Worm (Caenorhabditis elegans) whole organism, L4 larva: ENCODE measurements around the gene F42D1.4.

Experiments
- D1046.2 ChIP-seq: fragments of 200-800 bp; sonication (Bioruptor generic); IDR thresholded peaks from 2 replicates; pipeline ENCODE4 v1.3.6; 2022; ENCODE audit warnings: missing genetic modification characterization, missing compliant biosample characterization
- F10B5.3 ChIP-seq: sonication (generic microtip); optimal IDR thresholded peaks from 2 replicates; lab custom pipeline; 2016; ENCODE audit warnings: mild to moderate bottlenecking, missing genetic modification characterization, missing compliant biosample characterization
- F26F4.8 ChIP-seq: fragments of 200-800 bp; sonication (Bioruptor generic); conservative IDR thresholded peaks from 2 replicates; pipeline ENCODE4 v1.3.6; 2022; ENCODE audit warnings: missing genetic modification characterization, missing compliant biosample characterization
- F44E2.7 ChIP-seq: fragments of 200-800 bp; sonication (Bioruptor generic); IDR thresholded peaks from 2 replicates; pipeline ENCODE4 v2.1.2; 2022; ENCODE audit warnings: missing genetic modification characterization, missing compliant biosample characterization
- F49E8.2 ChIP-seq: sonication (generic microtip); optimal IDR thresholded peaks from 2 replicates; lab custom pipeline; 2016; ENCODE audit warnings: missing compliant biosample characterization, mild to moderate bottlenecking, missing genetic modification characterization, borderline replicate concordance
- T20F7.1 ChIP-seq: fragments of 200-800 bp; sonication (Bioruptor generic); optimal IDR thresholded peaks from 2 replicates; lab custom pipeline; 2018; ENCODE audit warnings: mild to moderate bottlenecking, missing genetic modification characterization, missing compliant biosample characterization
- T26A8.4 ChIP-seq: fragments of 200-800 bp; sonication (Bioruptor generic); IDR thresholded peaks from 2 replicates; pipeline ENCODE4 v1.3.6; 2022; ENCODE audit warnings: missing genetic modification characterization, missing compliant biosample characterization
- aha-1 ChIP-seq: fragments of 150-350 bp; peaks from one replicate; lab custom pipeline; 2014; ENCODE audit warnings: missing biosample characterization, missing genetic modification characterization
- aly-2 ChIP-seq: sonication (generic microtip); optimal IDR thresholded peaks from 2 replicates; lab custom pipeline; 2018; ENCODE audit warnings: missing biosample characterization, missing genetic modification characterization
- arid-1 ChIP-seq: fragments of 200-800 bp; sonication (Bioruptor generic); conservative IDR thresholded peaks from 2 replicates; pipeline ENCODE4 v1.3.6; 2022; ENCODE audit warnings: missing genetic modification reagents, missing genetic modification characterization, missing compliant biosample characterization
- ceh-32 ChIP-seq: sonication (generic microtip); optimal IDR thresholded peaks from 2 replicates; lab custom pipeline; 2016; ENCODE audit warnings: mild to moderate bottlenecking, missing genetic modification characterization, missing compliant biosample characterization; ENCODE audit not compliant: poor library complexity
- ceh-62 ChIP-seq: sonication (generic microtip); optimal IDR thresholded peaks from 2 replicates; lab custom pipeline; 2017; ENCODE audit warnings: missing biosample characterization, missing genetic modification characterization
- ceh-82 ChIP-seq: sonication (generic microtip); optimal IDR thresholded peaks from 2 replicates; lab custom pipeline; 2017; ENCODE audit warnings: missing biosample characterization, missing genetic modification characterization
- ces-1 ChIP-seq: fragments of 150-350 bp; sonication (generic microtip); optimal IDR thresholded peaks from 4 replicates; lab custom pipeline; 2014; ENCODE audit warnings: missing biosample characterization, missing genetic modification reagents, missing genetic modification characterization
- cey-2 ChIP-seq: sonication (generic microtip); optimal IDR thresholded peaks from 3 replicates; lab custom pipeline; 2017; ENCODE audit warnings: missing genetic modification characterization, mild to moderate bottlenecking, missing compliant biosample characterization, antibody characterized with exemption, borderline replicate concordance; ENCODE audit not compliant: insufficient read depth
- daf-12 ChIP-seq: fragments of 150-350 bp; optimal IDR thresholded peaks from 2 replicates; lab custom pipeline; 2014; ENCODE audit warnings: missing biosample characterization, missing genetic modification reagents, missing genetic modification characterization
- daf-16 ChIP-seq, 3 experiments: sonication (generic microtip); optimal IDR thresholded peaks; 2 replicates each; lab custom pipeline; 2016 to 2017; ENCODE audit warnings: missing genetic modification characterization in 3 of 3, missing genetic modification reagents in 3 of 3, mild to moderate bottlenecking in 2 of 3, missing compliant biosample characterization in 2 of 3, missing biosample characterization in 1 of 3, moderate library complexity in 1 of 3
- egl-27 ChIP-seq: sonication (generic microtip); optimal IDR thresholded peaks from 3 replicates; lab custom pipeline; 2017; ENCODE audit warnings: missing biosample characterization, missing genetic modification reagents, missing genetic modification characterization
- fkh-10 ChIP-seq: fragments of 150-350 bp; optimal IDR thresholded peaks from 2 replicates; lab custom pipeline; 2014; ENCODE audit warnings: missing biosample characterization, missing genetic modification reagents, missing genetic modification characterization
- fos-1 ChIP-seq: fragments of 150-350 bp; optimal IDR thresholded peaks from 2 replicates; lab custom pipeline; 2014; ENCODE audit warnings: missing biosample characterization, missing genetic modification characterization
- hif-1 ChIP-seq, 2 experiments: sonication (generic microtip); optimal IDR thresholded peaks; 2 replicates each; lab custom pipeline; 2016 to 2017; ENCODE audit warnings: missing compliant biosample characterization in 2 of 2, missing genetic modification characterization in 2 of 2, missing genetic modification reagents in 2 of 2, missing genotype in 2 of 2, mild to moderate bottlenecking in 1 of 2
- hlh-30 ChIP-seq: sonication (generic microtip); optimal IDR thresholded peaks from 2 replicates; lab custom pipeline; 2017; ENCODE audit warnings: antibody characterized with exemption, mild to moderate bottlenecking, missing genetic modification characterization, missing compliant biosample characterization; ENCODE audit not compliant: insufficient read depth
- hmg-1.1 ChIP-seq: fragments of 200-800 bp; sonication (Bioruptor generic); IDR thresholded peaks from 2 replicates; pipeline ENCODE4 v1.3.6; 2022; ENCODE audit warnings: missing genetic modification reagents, missing genetic modification characterization, missing compliant biosample characterization
- lin-15B ChIP-seq: fragments of 150-350 bp; sonication (generic microtip); optimal IDR thresholded peaks from 3 replicates; lab custom pipeline; 2014; ENCODE audit warnings: missing biosample characterization, missing genetic modification characterization
- lin-29 ChIP-seq: fragments of 200-800 bp; sonication (Bioruptor generic); IDR thresholded peaks from 2 replicates; pipeline ENCODE4 v1.3.6; 2022; ENCODE audit warnings: missing genetic modification reagents, missing genetic modification characterization, missing compliant biosample characterization
- lin-38 ChIP-seq: fragments of 200-800 bp; sonication (Bioruptor generic); IDR thresholded peaks from 2 replicates; pipeline ENCODE4 v1.3.6; 2022; ENCODE audit warnings: missing genetic modification reagents, missing genetic modification characterization, missing compliant biosample characterization
- madf-5 ChIP-seq, 2 experiments: fragments of 200-800 bp; sonication (Bioruptor generic); IDR thresholded peaks; 2 replicates each; pipeline ENCODE4 v1.3.6; 2022; ENCODE audit warnings: missing compliant biosample characterization in 2 of 2, missing genetic modification characterization in 2 of 2
- madf-9 ChIP-seq: fragments of 200-800 bp; sonication (Bioruptor generic); conservative IDR thresholded peaks from 2 replicates; pipeline ENCODE4 v1.3.6; 2022; ENCODE audit warnings: missing genetic modification reagents, missing genetic modification characterization, missing compliant biosample characterization
- mxl-3 ChIP-seq: fragments of 200-800 bp; sonication (Bioruptor generic); optimal IDR thresholded peaks from 2 replicates; lab custom pipeline; 2018; ENCODE audit warnings: mild to moderate bottlenecking, missing genetic modification characterization, missing compliant biosample characterization
- nhr-102 ChIP-seq: sonication (generic microtip); optimal IDR thresholded peaks from 2 replicates; lab custom pipeline; 2016; ENCODE audit warnings: mild to moderate bottlenecking, missing genetic modification characterization, moderate library complexity, missing compliant biosample characterization
- nhr-237 ChIP-seq: sonication (generic microtip); optimal IDR thresholded peaks from 2 replicates; lab custom pipeline; 2017; ENCODE audit warnings: missing biosample characterization, missing genetic modification characterization
- nhr-41 ChIP-seq: fragments of 200-800 bp; sonication (Bioruptor generic); IDR thresholded peaks from 2 replicates; pipeline ENCODE4 v1.3.6; 2022; ENCODE audit warnings: missing genetic modification reagents, missing genetic modification characterization, missing compliant biosample characterization
- nhr-6 ChIP-seq: fragments of 150-350 bp; optimal IDR thresholded peaks from 2 replicates; lab custom pipeline; 2014; ENCODE audit warnings: missing biosample characterization, missing genetic modification characterization
- php-3 ChIP-seq: fragments of 200-800 bp; sonication (Bioruptor generic); IDR thresholded peaks from 2 replicates; pipeline ENCODE4 v1.3.6; 2022; ENCODE audit warnings: missing genetic modification reagents, missing genetic modification characterization, missing compliant biosample characterization
- pqm-1 ChIP-seq: sonication (generic microtip); optimal IDR thresholded peaks from 2 replicates; lab custom pipeline; 2017; ENCODE audit warnings: missing biosample characterization, missing genetic modification characterization
- sdz-12 ChIP-seq: fragments of 200-800 bp; sonication (Bioruptor generic); optimal IDR thresholded peaks from 2 replicates; lab custom pipeline; 2018; ENCODE audit warnings: mild to moderate bottlenecking, missing genetic modification characterization, missing compliant biosample characterization
- spr-1 ChIP-seq: sonication (generic microtip); optimal IDR thresholded peaks from 2 replicates; lab custom pipeline; 2016; ENCODE audit warnings: mild to moderate bottlenecking, missing genetic modification characterization, missing compliant biosample characterization
- tra-1 ChIP-seq: fragments of 200-800 bp; sonication (Bioruptor generic); IDR thresholded peaks from 2 replicates; pipeline ENCODE4 v1.3.6; 2022; ENCODE audit warnings: missing genetic modification reagents, missing genetic modification characterization, missing compliant biosample characterization
- unc-62 ChIP-seq, 3 experiments: fragments of 150-350 bp in 1 of 3; sonication (generic microtip); optimal IDR thresholded peaks in 2 of 3; peaks in 1 of 3; 1 replicate in 1 of 3; 2 replicates in 2 of 3; lab custom pipeline; 2014 to 2017; ENCODE audit warnings: missing biosample characterization in 3 of 3, missing genetic modification characterization in 3 of 3, missing genetic modification reagents in 3 of 3, missing genotype in 1 of 3
- zag-1 ChIP-seq: fragments of 150-350 bp; optimal IDR thresholded peaks from 2 replicates; lab custom pipeline; 2014; ENCODE audit warnings: missing biosample characterization, missing genetic modification characterization
- zfp-2 ChIP-seq: sonication (generic microtip); optimal IDR thresholded peaks from 2 replicates; lab custom pipeline; 2016; ENCODE audit warnings: mild to moderate bottlenecking, missing genetic modification characterization, missing compliant biosample characterization
- zfp-3 ChIP-seq: fragments of 200-800 bp; sonication (Bioruptor generic); conservative IDR thresholded peaks from 2 replicates; pipeline ENCODE4 v1.3.6; 2022; ENCODE audit warnings: missing genetic modification reagents, missing genetic modification characterization, missing compliant biosample characterization

The F42D1.4 gene

DNA sequence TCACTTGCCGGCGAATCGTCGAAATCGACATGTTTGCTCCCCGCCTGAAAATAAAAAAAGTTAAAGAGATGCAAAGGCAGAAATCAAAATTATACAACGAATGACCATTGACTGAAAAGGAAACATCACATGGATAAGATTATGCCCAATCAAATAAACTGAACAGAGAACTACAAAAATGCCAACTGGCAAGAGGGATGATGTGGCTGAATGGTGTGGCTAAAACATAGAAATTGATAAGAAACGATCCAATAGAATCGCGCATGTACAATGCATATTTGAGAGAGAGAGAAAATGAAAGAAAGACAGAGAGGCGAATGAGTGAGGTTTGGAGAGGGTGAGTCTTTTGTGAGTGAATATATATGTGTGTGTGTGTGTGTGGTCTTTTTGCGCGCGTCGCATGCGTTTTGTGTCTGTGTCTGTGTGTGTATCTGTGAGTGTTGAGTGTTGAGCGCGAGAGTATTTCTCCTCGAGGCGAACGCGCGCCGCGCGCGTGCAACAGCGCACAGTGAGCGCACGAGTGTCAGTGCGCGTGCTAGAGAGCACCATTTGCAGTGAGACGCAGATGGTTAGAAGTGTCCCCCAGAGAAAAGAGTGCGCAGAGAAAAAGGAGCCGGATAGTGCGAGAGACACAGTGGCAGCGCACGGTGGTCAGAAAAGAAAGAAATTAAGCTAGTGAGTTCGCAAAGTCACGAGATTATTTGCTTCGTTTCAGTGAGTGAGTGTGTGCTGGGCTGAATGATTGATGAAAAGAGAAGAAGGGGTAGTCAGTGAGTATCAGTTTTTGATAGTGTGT is 11.6 kb downstream of the F42D1.4 start, which contains the start of gene epn-1 (continued):
- TF ChIP-seq nhr-237 (tag; lab: Kevin White, UChicago) (peak; percentile 51), F26F4.8 (no peak), F10B5.3 (tag; lab: Kevin White, UChicago) (peak; percentile 74), mxl-3 (GFP tag; lab: Kevin White, UChicago) (peak; percentile 99), ces-1 (GFP tag; lab: Kevin White, UChicago) (no peak), spr-1 (tag; lab: Kevin White, UChicago) (peak; percentile 94), nhr-102 (tag; lab: Kevin White, UChicago) (peak; percentile 98), zag-1 (tag; lab: Kevin White, UChicago) (peak; percentile 72)

DNA sequence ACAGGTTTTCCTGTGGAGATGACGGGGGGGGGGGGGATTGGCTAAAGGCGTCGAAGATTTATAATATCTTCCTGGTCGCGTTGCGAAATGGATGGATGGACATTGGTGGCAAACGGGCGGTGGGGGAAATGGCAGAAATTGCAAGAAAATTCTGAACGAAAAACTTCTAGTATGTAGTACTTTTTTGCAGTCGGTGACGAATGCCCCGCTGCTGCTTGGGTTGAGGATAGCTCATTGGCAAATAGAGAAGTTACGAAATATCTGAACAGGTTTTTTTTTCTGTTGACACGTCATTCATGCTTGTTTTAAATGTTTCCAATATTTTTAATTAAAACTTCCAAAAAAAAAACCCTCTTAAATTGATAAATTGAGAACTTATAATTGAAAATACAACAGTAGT is 12.5 kb downstream of the F42D1.4 start:
- TF ChIP-seq unc-62 (GFP tag; optimal IDR thresholded peaks at IDR 0.05 in 1 of 2; lab: Kevin White, UChicago) (peak in 1 of 2 experiments; percentile 39), unc-62 (tag; optimal IDR thresholded peaks at IDR 0.05; lab: Kevin White, UChicago) (no peak), zfp-3 (GFP tag; lab: Robert Waterston, UW) (0 out of 2 replicates have a peak, but pooled peaks have one; percentile 16), aha-1 (tag; lab: Kevin White, UChicago) (peak; percentile 61), ceh-82 (tag; lab: Kevin White, UChicago) (no peak), arid-1 (GFP tag; lab: Robert Waterston, UW) (0 out of 2 replicates have a peak, but pooled peaks have one; percentile 8), zag-1 (tag; lab: Kevin White, UChicago) (no peak), lin-29 (GFP tag; lab: Robert Waterston, UW) (peak; percentile 27; the same call in 1 of the 2 replicates)

DNA sequence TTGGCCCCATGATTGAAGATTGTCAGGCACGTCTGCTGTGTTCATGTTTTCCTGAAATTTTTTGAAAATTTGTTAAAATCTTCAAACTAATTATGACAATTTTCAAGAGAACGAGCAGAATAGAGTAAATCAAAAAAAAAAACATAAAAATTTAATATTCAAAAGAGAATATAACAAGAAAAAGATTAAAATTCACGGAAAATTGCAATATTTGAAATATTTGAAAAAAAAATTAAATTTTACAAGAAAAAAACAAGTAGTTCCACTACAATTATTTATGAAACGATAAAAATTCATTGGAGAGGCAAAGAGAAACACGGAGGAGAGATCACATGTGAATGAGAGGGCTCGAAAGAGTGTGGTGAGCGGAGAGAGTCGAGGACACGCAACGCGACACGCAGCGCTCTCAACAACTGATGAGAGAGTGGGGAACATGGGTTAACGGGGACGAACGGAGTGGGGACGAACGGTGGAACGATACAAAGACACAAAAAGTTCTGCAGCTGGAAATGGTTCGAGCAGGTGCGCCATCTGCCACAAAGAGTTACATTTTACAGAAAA is 17.5 kb downstream of the F42D1.4 start, which contains the start of gene mbk-1:
Gene mbk-1, minus strand, starts transcription at position 51 of the 561 bp plus-strand sequence.
- TF ChIP-seq F44E2.7 (GFP tag; lab: Robert Waterston, UW) (no peak), fkh-10 (GFP tag; lab: Kevin White, UChicago) (no peak), unc-62 (GFP tag; optimal IDR thresholded peaks at IDR 0.05 in 1 of 2; lab: Kevin White, UChicago) (peak in 1 of 2 experiments; percentile 50), unc-62 (tag; optimal IDR thresholded peaks at IDR 0.05; lab: Kevin White, UChicago) (no peak), madf-5 (GFP tag; IDR thresholded peaks at IDR 0.05; lab: Robert Waterston, UW) (no peak), daf-12 (tag; lab: Kevin White, UChicago) (no peak), madf-9 (GFP tag; lab: Robert Waterston, UW) (0 out of 2 replicates have a peak, but pooled peaks have one; percentile 9), T20F7.1 (no peak), ceh-62 (tag; lab: Kevin White, UChicago) (no peak), ceh-32 (tag; lab: Kevin White, UChicago) (no peak), fos-1 (tag; lab: Kevin White, UChicago) (no peak), sdz-12 (GFP tag; lab: Kevin White, UChicago) (no peak), zfp-3 (GFP tag; lab: Robert Waterston, UW) (0 out of 2 replicates have a peak, but pooled peaks have one; percentile 37), egl-27 (no peak), hlh-30 (tag; lab: Kevin White, UChicago) (peak; percentile 98), D1046.2 (GFP tag; lab: Robert Waterston, UW) (no peak), nhr-6 (peak; percentile 6), tra-1 (GFP tag; lab: Robert Waterston, UW) (0 out of 2 replicates have a peak, but pooled peaks have one; percentile 8), spr-1 (tag; lab: Kevin White, UChicago) (peak; percentile 1), hmg-1.1 (GFP tag; lab: Robert Waterston, UW) (peak; percentile 80), ces-1 (GFP tag; lab: Kevin White, UChicago) (no peak), daf-16 (GFP tag; optimal IDR thresholded peaks at IDR 0.05; lab: Kevin White, UChicago) (no peak), daf-16 (tag; optimal IDR thresholded peaks at IDR 0.05; lab: Kevin White, UChicago) (peak; percentile 76), hif-1 (tag; optimal IDR thresholded peaks at IDR 0.05; lab: Kevin White, UChicago) (peak in 1 of 2 experiments; percentile 27), cey-2 (tag; lab: Kevin White, UChicago) (no peak), nhr-41 (GFP tag; lab: Robert Waterston, UW) (no peak), F49E8.2 (no peak), lin-38 (GFP tag; lab: Robert Waterston, UW) (no peak; the same call in 1 of the 2 replicates), aly-2 (tag; lab: Kevin White, UChicago) (no peak), lin-15B (tag; lab: Kevin White, UChicago) (no peak), pqm-1 (tag; lab: Kevin White, UChicago) (peak; percentile 5), T26A8.4 (GFP tag; lab: Robert Waterston, UW) (no peak), zfp-2 (tag; lab: Kevin White, UChicago) (no peak), php-3 (GFP tag; lab: Robert Waterston, UW) (no peak)
